Worm (Caenorhabditis elegans) whole organism, L1 larva: ENCODE data around the gene calf-1.

ENCODE experiments used
- C04F5.9 ChIP-seq: sonication (generic microtip); optimal IDR thresholded peaks from 2 replicates; lab custom pipeline; 2016; ENCODE audit warnings: missing genetic modification characterization, missing compliant biosample characterization
- C16A3.4 ChIP-seq: fragments of 150-350 bp; optimal IDR thresholded peaks from 2 replicates; lab custom pipeline; 2014; ENCODE audit warnings: missing biosample characterization, missing genetic modification characterization
- F16B12.6 ChIP-seq: fragments of 150-350 bp; optimal IDR thresholded peaks from 2 replicates; lab custom pipeline; 2014; ENCODE audit warnings: missing biosample characterization, missing genetic modification characterization
- aly-2 ChIP-seq: fragments of 150-350 bp; optimal IDR thresholded peaks from 2 replicates; lab custom pipeline; 2014; ENCODE audit warnings: missing biosample characterization, missing genetic modification characterization
- ama-1 ChIP-seq: fragments of 150-350 bp; optimal IDR thresholded peaks from 2 replicates; lab custom pipeline; 2014
- ceh-63 ChIP-seq: fragments of 200-800 bp; sonication (Bioruptor generic); optimal IDR thresholded peaks from 2 replicates; lab custom pipeline; 2018; ENCODE audit warnings: mild to moderate bottlenecking, missing genetic modification characterization, missing compliant biosample characterization
- ceh-82 ChIP-seq, 3 experiments: fragments of 150-350 bp in 1 of 3; sonication (generic microtip) in 2 of 3; optimal IDR thresholded peaks; 2 replicates each; lab custom pipeline; 2014 to 2017; ENCODE audit warnings: missing biosample characterization in 3 of 3, missing genetic modification characterization in 3 of 3
- ceh-88 ChIP-seq: fragments of 200-800 bp; sonication (Bioruptor generic); IDR thresholded peaks from 2 replicates; pipeline ENCODE4 v1.3.6; 2022; ENCODE audit warnings: missing genetic modification characterization, missing compliant biosample characterization
- dsc-1 ChIP-seq: sonication (generic microtip); optimal IDR thresholded peaks from 2 replicates; lab custom pipeline; 2016; ENCODE audit warnings: mild to moderate bottlenecking, missing genetic modification characterization, missing compliant biosample characterization
- efl-1 ChIP-seq, 4 experiments: fragments of 150-350 bp; optimal IDR thresholded peaks in 3 of 4; peaks in 1 of 4; 1 replicate in 1 of 4; 2 replicates in 3 of 4; lab custom pipeline; 2014; ENCODE audit warnings: missing biosample characterization in 2 of 4, missing genetic modification characterization in 2 of 4, missing genetic modification reagents in 2 of 4
- efl-3 ChIP-seq: fragments of 200-800 bp; sonication (Bioruptor generic); optimal IDR thresholded peaks from 2 replicates; lab custom pipeline; 2018; ENCODE audit warnings: mild to moderate bottlenecking, missing genetic modification characterization, missing compliant biosample characterization
- egl-13 ChIP-seq: sonication (generic microtip); optimal IDR thresholded peaks from 2 replicates; lab custom pipeline; 2016; ENCODE audit warnings: missing genotype, missing genetic modification reagents, missing genetic modification characterization, missing compliant biosample characterization
- elt-2 ChIP-seq: sonication (generic microtip); optimal IDR thresholded peaks from 2 replicates; lab custom pipeline; 2016; ENCODE audit warnings: missing genetic modification characterization, mild to moderate bottlenecking, inconsistent platforms, missing compliant biosample characterization, missing genetic modification reagents
- ets-5 ChIP-seq: fragments of 200-800 bp; sonication (Bioruptor generic); IDR thresholded peaks from 2 replicates; pipeline ENCODE4 v1.3.6; 2022; ENCODE audit warnings: missing genetic modification characterization, missing compliant biosample characterization
- fkh-4 ChIP-seq: sonication (generic microtip); optimal IDR thresholded peaks from 2 replicates; lab custom pipeline; 2016; ENCODE audit warnings: missing compliant biosample characterization, missing genetic modification characterization, borderline replicate concordance
- fos-1 ChIP-seq: fragments of 150-350 bp; optimal IDR thresholded peaks from 2 replicates; lab custom pipeline; 2014; ENCODE audit warnings: missing biosample characterization, missing genetic modification characterization
- grh-1 ChIP-seq: fragments of 200-800 bp; sonication (Bioruptor generic); IDR thresholded peaks from 2 replicates; pipeline ENCODE4 v1.3.6; 2022; ENCODE audit warnings: missing genetic modification reagents, missing genetic modification characterization, missing compliant biosample characterization
- hlh-17 ChIP-seq: fragments of 200-800 bp; sonication (Bioruptor generic); optimal IDR thresholded peaks from 2 replicates; lab custom pipeline; 2018; ENCODE audit warnings: missing genetic modification characterization, mild to moderate bottlenecking, missing compliant biosample characterization, moderate library complexity, borderline replicate concordance
- isw-1 ChIP-seq: fragments of 200-800 bp; sonication (Bioruptor generic); IDR thresholded peaks from 2 replicates; pipeline ENCODE4 v1.3.6; 2022; ENCODE audit warnings: missing genetic modification characterization, missing compliant biosample characterization
- lin-14 ChIP-seq: fragments of 200-800 bp; sonication (Bioruptor generic); optimal IDR thresholded peaks from 2 replicates; lab custom pipeline; 2018; ENCODE audit warnings: mild to moderate bottlenecking, missing genetic modification characterization, moderate library complexity, missing compliant biosample characterization
- lin-15B ChIP-seq: fragments of 150-350 bp; sonication (generic microtip); optimal IDR thresholded peaks from 3 replicates; lab custom pipeline; 2014; ENCODE audit warnings: missing biosample characterization, missing genetic modification characterization
- mdl-1 ChIP-seq, 2 experiments: fragments of 150-350 bp; optimal IDR thresholded peaks; 2 replicates each; lab custom pipeline; 2014 to 2017; ENCODE audit warnings: missing biosample characterization in 2 of 2, missing genetic modification characterization in 2 of 2, inconsistent platforms in 1 of 2
- mef-2 ChIP-seq: fragments of 150-350 bp; optimal IDR thresholded peaks from 2 replicates; lab custom pipeline; 2014; ENCODE audit warnings: missing biosample characterization, missing genetic modification characterization
- mep-1 ChIP-seq: fragments of 150-350 bp; optimal IDR thresholded peaks from 2 replicates; lab custom pipeline; 2014; ENCODE audit warnings: missing biosample characterization, missing genetic modification characterization
- nhr-11 ChIP-seq: fragments of 150-350 bp; optimal IDR thresholded peaks from 2 replicates; lab custom pipeline; 2014; ENCODE audit warnings: missing biosample characterization, missing genetic modification characterization
- nhr-12 ChIP-seq: sonication (generic microtip); optimal IDR thresholded peaks from 2 replicates; lab custom pipeline; 2017; ENCODE audit warnings: missing biosample characterization, missing genetic modification characterization
- nhr-20 ChIP-seq: sonication (generic microtip); optimal IDR thresholded peaks from 2 replicates; lab custom pipeline; 2016; ENCODE audit warnings: mild to moderate bottlenecking, missing genetic modification characterization, missing compliant biosample characterization
- nhr-237 ChIP-seq: fragments of 150-350 bp; optimal IDR thresholded peaks from 2 replicates; lab custom pipeline; 2014; ENCODE audit warnings: missing biosample characterization, missing genetic modification characterization
- nhr-28 ChIP-seq: fragments of 150-350 bp; optimal IDR thresholded peaks from 2 replicates; lab custom pipeline; 2014; ENCODE audit warnings: missing biosample characterization, missing genetic modification characterization
- nhr-47 ChIP-seq: sonication (generic microtip); optimal IDR thresholded peaks from 2 replicates; lab custom pipeline; 2016; ENCODE audit warnings: mild to moderate bottlenecking, missing genetic modification characterization, moderate library complexity, missing compliant biosample characterization
- nhr-71 ChIP-seq: sonication (generic microtip); optimal IDR thresholded peaks from 2 replicates; lab custom pipeline; 2016; ENCODE audit warnings: mild to moderate bottlenecking, missing genetic modification characterization, moderate library complexity, missing compliant biosample characterization
- nhr-90 ChIP-seq: sonication (generic microtip); optimal IDR thresholded peaks from 2 replicates; lab custom pipeline; 2016; ENCODE audit warnings: mild to moderate bottlenecking, missing genetic modification characterization, missing compliant biosample characterization; ENCODE audit not compliant: poor library complexity
- pag-3 ChIP-seq: sonication (generic microtip); optimal IDR thresholded peaks from 2 replicates; lab custom pipeline; 2017; ENCODE audit warnings: missing genetic modification characterization, mild to moderate bottlenecking, missing compliant biosample characterization, antibody characterized with exemption, borderline replicate concordance; ENCODE audit not compliant: insufficient read depth
- pqm-1 ChIP-seq: sonication (generic microtip); optimal IDR thresholded peaks from 3 replicates; lab custom pipeline; 2017; ENCODE audit warnings: missing biosample characterization, missing genetic modification characterization
- snpc-4 ChIP-seq: fragments of 150-350 bp; optimal IDR thresholded peaks from 2 replicates; lab custom pipeline; 2014; ENCODE audit warnings: missing biosample characterization, missing genetic modification characterization
- snu-23 ChIP-seq: sonication (generic microtip); optimal IDR thresholded peaks from 2 replicates; lab custom pipeline; 2016; ENCODE audit warnings: missing genetic modification characterization, missing compliant biosample characterization
- sup-37 ChIP-seq: fragments of 200-800 bp; sonication (Bioruptor generic); optimal IDR thresholded peaks from 2 replicates; lab custom pipeline; 2018; ENCODE audit warnings: mild to moderate bottlenecking, missing genetic modification characterization, missing compliant biosample characterization
- swsn-7 ChIP-seq: sonication (generic microtip); optimal IDR thresholded peaks from 2 replicates; lab custom pipeline; 2016; ENCODE audit warnings: missing genetic modification characterization, missing compliant biosample characterization
- unc-30 ChIP-seq: sonication (generic microtip); optimal IDR thresholded peaks from 2 replicates; lab custom pipeline; 2017; ENCODE audit warnings: missing biosample characterization, missing genetic modification characterization
- unc-62 ChIP-seq: fragments of 150-350 bp; optimal IDR thresholded peaks from 2 replicates; lab custom pipeline; 2014; ENCODE audit warnings: missing biosample characterization, missing genetic modification reagents, missing genetic modification characterization
- unc-86 ChIP-seq: sonication (generic microtip); optimal IDR thresholded peaks from 2 replicates; lab custom pipeline; 2016; ENCODE audit warnings: missing genetic modification characterization, missing compliant biosample characterization
- unc-98 ChIP-seq: fragments of 200-800 bp; sonication (Bioruptor generic); IDR thresholded peaks from 2 replicates; pipeline ENCODE4 v1.3.6; 2022; ENCODE audit warnings: missing genetic modification characterization, missing compliant biosample characterization
- xbp-1 ChIP-seq: sonication (generic microtip); optimal IDR thresholded peaks from 2 replicates; lab custom pipeline; 2016; ENCODE audit warnings: missing genetic modification characterization, missing compliant biosample characterization
- ztf-11 ChIP-seq, 2 experiments: sonication (generic microtip); optimal IDR thresholded peaks; 2 replicates each; lab custom pipeline; 2016 to 2017; ENCODE audit warnings: missing genetic modification characterization in 2 of 2, missing biosample characterization in 1 of 2, missing compliant biosample characterization in 1 of 2

The calf-1 gene

DNA sequence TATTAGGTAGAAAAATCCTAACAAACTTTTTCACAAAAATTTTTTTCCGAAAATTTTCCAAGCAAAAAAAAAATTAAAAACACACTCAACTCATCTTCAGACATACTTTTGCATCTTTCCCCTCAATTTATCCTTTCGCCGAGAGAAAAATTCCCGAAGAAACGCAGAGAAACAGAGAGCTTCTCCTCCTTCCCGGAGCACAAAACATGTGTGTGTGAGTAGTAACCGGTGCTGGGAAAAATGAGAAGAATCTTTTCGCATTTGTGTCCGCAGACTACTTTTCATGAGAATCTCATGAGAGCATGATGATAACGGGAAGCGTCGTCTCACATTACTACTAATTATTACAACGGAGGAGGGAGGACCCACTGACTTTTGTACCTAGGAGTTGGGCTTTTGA lies 7.7 kb upstream of the calf-1 start (continued):
- peak in 1 of 2 experiments; percentile 14 for TF ChIP-seq efl-1 (optimal IDR thresholded peaks at IDR 0.05; lab: Kevin White, UChicago)
- peak in 1 of 2 experiments; percentile 27 for TF ChIP-seq efl-1 (GFP tag; optimal IDR thresholded peaks at IDR 0.05 in 1 of 2; lab: Kevin White, UChicago)
- TF ChIP-seq lin-15B (tag; lab: Kevin White, UChicago): no peak
- no peak for TF ChIP-seq mef-2 (tag; lab: Kevin White, UChicago)
- peak; percentile 16; the same call in 1 of the 2 replicates for TF ChIP-seq unc-98 (GFP tag; lab: Robert Waterston, UW)
- TF ChIP-seq C16A3.4 (tag; lab: Kevin White, UChicago): no peak
- no peak for TF ChIP-seq sup-37 (GFP tag; lab: Kevin White, UChicago)
- TF ChIP-seq pqm-1 (tag; lab: Kevin White, UChicago): no peak
- peak; percentile 17 for TF ChIP-seq swsn-7
- no peak for TF ChIP-seq egl-13 (tag; lab: Kevin White, UChicago)
- TF ChIP-seq fkh-4 (tag; lab: Kevin White, UChicago): no peak
- TF ChIP-seq hlh-17 (GFP tag; lab: Kevin White, UChicago): no peak
- no peak for TF ChIP-seq isw-1 (GFP tag; lab: Robert Waterston, UW)
- TF ChIP-seq lin-14 (GFP tag; lab: Kevin White, UChicago): peak; percentile 67
- no peak for TF ChIP-seq ztf-11 (tag; optimal IDR thresholded peaks at IDR 0.05; lab: Kevin White, UChicago)
- TF ChIP-seq xbp-1: no peak
- no peak for TF ChIP-seq snpc-4 (tag; lab: Kevin White, UChicago)
- no peak for TF ChIP-seq ets-5 (GFP tag; lab: Robert Waterston, UW)
- no peak for TF ChIP-seq nhr-11 (tag; lab: Kevin White, UChicago)
- TF ChIP-seq elt-2: no peak
- no peak for TF ChIP-seq ceh-63
- peak; percentile 58 for TF ChIP-seq nhr-71 (tag; lab: Kevin White, UChicago)
- no peak for TF ChIP-seq unc-86 (tag; lab: Kevin White, UChicago)
- no peak for TF ChIP-seq fos-1
- TF ChIP-seq nhr-90 (tag; lab: Kevin White, UChicago): no peak
- no peak for TF ChIP-seq nhr-237
- peak; percentile 3 for TF ChIP-seq nhr-20 (tag; lab: Kevin White, UChicago)
- no peak for TF ChIP-seq F16B12.6 (tag; lab: Kevin White, UChicago)
- peak; percentile 46 for TF ChIP-seq snu-23 (GFP tag; lab: Kevin White, UChicago)
- TF ChIP-seq mdl-1 (tag; optimal IDR thresholded peaks at IDR 0.05; lab: Kevin White, UChicago): peak in 1 of 2 experiments; percentile 21
- TF ChIP-seq aly-2 (tag; lab: Kevin White, UChicago): no peak
- TF ChIP-seq dsc-1 (tag; lab: Kevin White, UChicago): peak; percentile 85
- TF ChIP-seq nhr-28 (tag; lab: Kevin White, UChicago): no peak
- TF ChIP-seq ceh-88 (GFP tag; lab: Robert Waterston, UW): no peak
- TF ChIP-seq unc-30 (tag; lab: Kevin White, UChicago): no peak
- TF ChIP-seq nhr-12 (tag; lab: Kevin White, UChicago): no peak

DNA sequence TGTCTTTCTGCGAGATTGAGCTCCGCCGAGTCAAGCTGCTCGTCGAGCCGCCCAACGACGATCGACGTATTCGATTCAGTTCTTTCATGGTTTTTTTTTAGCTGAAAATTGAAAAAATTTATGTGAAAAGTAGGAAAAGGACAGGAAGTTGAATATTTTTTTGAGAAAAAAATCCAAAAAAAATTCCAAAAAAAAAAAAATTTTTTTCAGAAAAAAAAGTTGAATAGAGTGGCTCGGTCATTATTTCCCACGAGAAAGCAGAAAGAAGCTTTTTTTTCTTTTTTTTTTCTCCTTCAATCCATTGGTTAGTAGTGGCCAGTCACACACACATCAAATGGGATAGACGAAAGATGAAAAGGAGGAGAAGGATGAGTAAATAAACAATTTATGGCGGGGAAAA lies 6.4 kb upstream of the calf-1 start, which contains the start of gene dhcr-7:
TSS of gene dhcr-7 (minus strand) at position 101 of the 400 bp plus-strand sequence.
- no peak for TF ChIP-seq grh-1 (GFP tag; lab: Robert Waterston, UW)
- TF ChIP-seq pag-3: no peak
- no peak for TF ChIP-seq unc-62 (GFP tag; lab: Kevin White, UChicago)
- no peak for TF ChIP-seq egl-13 (tag; lab: Kevin White, UChicago)
- TF ChIP-seq efl-3 (GFP tag; lab: Kevin White, UChicago): no peak
- TF ChIP-seq nhr-12 (tag; lab: Kevin White, UChicago): no peak
- TF ChIP-seq mep-1 (tag; lab: Kevin White, UChicago): no peak
- TF ChIP-seq pqm-1 (tag; lab: Kevin White, UChicago): no peak
- TF ChIP-seq swsn-7: no peak
- no peak for TF ChIP-seq ama-1 (lab: Kevin White, UChicago)
- TF ChIP-seq sup-37 (GFP tag; lab: Kevin White, UChicago): no peak
- TF ChIP-seq unc-30 (tag; lab: Kevin White, UChicago): no peak
- no peak for TF ChIP-seq nhr-47 (tag; lab: Kevin White, UChicago)
- TF ChIP-seq C04F5.9 (tag; lab: Kevin White, UChicago): no peak
- no peak for TF ChIP-seq ceh-82 (tag; optimal IDR thresholded peaks at IDR 0.05; lab: Kevin White, UChicago)
- no peak for TF ChIP-seq F16B12.6 (tag; lab: Kevin White, UChicago)
- TF ChIP-seq, all 84 proteins: peak for 0
